Fruit fly (Drosophila melanogaster) whole organism, embryonic: ENCODE measurements around the gene Tip60.

ENCODE experiments used
- ATbp ChIP-seq: fragments of 200-800 bp; sonication (Bioruptor generic); optimal IDR thresholded peaks from 2 replicates; lab custom pipeline; 2017; ENCODE audit warnings: missing biosample characterization, mild to moderate bottlenecking, missing genetic modification characterization, missing genetic modification reagents
- Atf6 ChIP-seq: fragments of 200-800 bp; sonication (Bioruptor generic); IDR thresholded peaks from 2 replicates; pipeline ENCODE4 v1.3.6; 2022; ENCODE audit warnings: missing biosample characterization, missing genetic modification characterization
- B-H2 ChIP-seq: fragments of 200-800 bp; sonication (Bioruptor generic); optimal IDR thresholded peaks from 2 replicates; lab custom pipeline; 2018; ENCODE audit warnings: missing biosample characterization, mild to moderate bottlenecking, missing genetic modification characterization
- Bgb ChIP-seq: fragments of 200-800 bp; sonication (Bioruptor generic); IDR thresholded peaks from 2 replicates; pipeline ENCODE4 v1.3.6; 2022; ENCODE audit warnings: missing biosample characterization, missing genetic modification characterization; ENCODE audit not compliant: partially characterized antibody
- Blimp-1 ChIP-seq: fragments of 200-800 bp; sonication (Bioruptor generic); optimal IDR thresholded peaks from 3 replicates; lab custom pipeline; 2018; ENCODE audit warnings: missing biosample characterization, missing genetic modification characterization, mild to moderate bottlenecking, moderate library complexity, missing genetic modification reagents
- CG10462 ChIP-seq: fragments of 200-800 bp; sonication (Bioruptor generic); optimal IDR thresholded peaks from 2 replicates; lab custom pipeline; 2016; ENCODE audit warnings: missing biosample characterization, missing genetic modification characterization
- CG10654 ChIP-seq: fragments of 200-800 bp; sonication (Bioruptor generic); optimal IDR thresholded peaks from 2 replicates; lab custom pipeline; 2016; ENCODE audit warnings: missing biosample characterization, missing genetic modification characterization
- CG11696 ChIP-seq: fragments of 200-800 bp; sonication (Bioruptor generic); IDR thresholded peaks from 2 replicates; pipeline ENCODE4 v1.3.6; 2022; ENCODE audit warnings: missing biosample characterization, missing genetic modification characterization
- CG12769 ChIP-seq: fragments of 200-800 bp; sonication (Bioruptor generic); optimal IDR thresholded peaks from 2 replicates; lab custom pipeline; 2019; ENCODE audit warnings: missing biosample characterization, mild to moderate bottlenecking, missing genetic modification characterization, moderate library complexity
- CG13123 ChIP-seq: fragments of 200-800 bp; sonication (Bioruptor generic); optimal IDR thresholded peaks from 2 replicates; lab custom pipeline; 2016; ENCODE audit warnings: missing biosample characterization, missing genetic modification characterization
- CG13894 ChIP-seq: fragments of 200-800 bp; sonication (Bioruptor generic); optimal IDR thresholded peaks from 3 replicates; lab custom pipeline; 2018; ENCODE audit warnings: missing biosample characterization, mild to moderate bottlenecking, missing genetic modification characterization, moderate library complexity
- CG16813 ChIP-seq: fragments of 200-800 bp; sonication (Bioruptor generic); IDR thresholded peaks from 3 replicates; pipeline ENCODE4 v1.3.6; 2022; ENCODE audit warnings: missing biosample characterization, missing genetic modification characterization; ENCODE audit not compliant: partially characterized antibody
- CG1792 ChIP-seq: fragments of 200-800 bp; sonication (Bioruptor generic); optimal IDR thresholded peaks from 2 replicates; lab custom pipeline; 2016; ENCODE audit warnings: missing biosample characterization, missing genetic modification characterization
- CG2712 ChIP-seq: fragments of 200-800 bp; optimal IDR thresholded peaks from 3 replicates; lab custom pipeline; 2019; ENCODE audit warnings: missing biosample characterization, mild to moderate bottlenecking, missing genetic modification characterization, moderate library complexity
- CG33557 ChIP-seq: fragments of 200-800 bp; sonication (Bioruptor generic); optimal IDR thresholded peaks from 2 replicates; lab custom pipeline; 2019; ENCODE audit warnings: missing biosample characterization, mild to moderate bottlenecking, missing genetic modification characterization, moderate library complexity
- CG3407 ChIP-seq: fragments of 200-800 bp; sonication (Bioruptor generic); optimal IDR thresholded peaks from 2 replicates; lab custom pipeline; 2018; ENCODE audit warnings: missing biosample characterization, mild to moderate bottlenecking, missing genetic modification characterization
- CG42726 ChIP-seq: fragments of 200-800 bp; sonication (Bioruptor generic); IDR thresholded peaks from 2 replicates; pipeline ENCODE4 v1.3.6; 2022; ENCODE audit warnings: missing biosample characterization, missing genetic modification characterization; ENCODE audit not compliant: partially characterized antibody
- CG4707 ChIP-seq: fragments of 200-800 bp; sonication (Bioruptor generic); optimal IDR thresholded peaks from 2 replicates; lab custom pipeline; 2018; ENCODE audit warnings: missing biosample characterization, mild to moderate bottlenecking, missing genetic modification characterization, moderate library complexity
- CG6813 ChIP-seq: fragments of 200-800 bp; sonication (Bioruptor generic); optimal IDR thresholded peaks from 2 replicates; lab custom pipeline; 2017; ENCODE audit warnings: missing biosample characterization, missing genetic modification characterization, mild to moderate bottlenecking, moderate library complexity, missing genetic modification reagents
- CG7928 ChIP-seq: fragments of 200-800 bp; sonication (Bioruptor generic); optimal IDR thresholded peaks from 2 replicates; lab custom pipeline; 2017; ENCODE audit warnings: missing biosample characterization, mild to moderate bottlenecking, missing genetic modification characterization
- CG8290 ChIP-seq, 3 experiments: fragments of 200-800 bp; sonication (Bioruptor generic); optimal IDR thresholded peaks; 2 replicates each; lab custom pipeline; 2016 to 2019; ENCODE audit warnings: missing biosample characterization in 3 of 3, missing genetic modification characterization in 3 of 3, mild to moderate bottlenecking in 2 of 3, moderate library complexity in 1 of 3
- CG9215 ChIP-seq: fragments of 200-800 bp; sonication (Bioruptor generic); IDR thresholded peaks from 2 replicates; pipeline ENCODE4 v1.3.6; 2022; ENCODE audit warnings: missing biosample characterization, missing genetic modification characterization
- CHES-1-like ChIP-seq: fragments of 200-800 bp; sonication (Bioruptor generic); optimal IDR thresholded peaks from 2 replicates; lab custom pipeline; 2016; ENCODE audit warnings: missing biosample characterization, missing genetic modification characterization
- Chrac-16 ChIP-seq: fragments of 200-800 bp; sonication (Bioruptor generic); optimal IDR thresholded peaks from 3 replicates; lab custom pipeline; 2016; ENCODE audit warnings: missing biosample characterization, missing genetic modification characterization
- CkIIα-i1 ChIP-seq: fragments of 200-800 bp; sonication (Bioruptor generic); IDR thresholded peaks from 2 replicates; pipeline ENCODE4 v1.3.6; 2022; ENCODE audit warnings: missing biosample characterization, missing genetic modification characterization
- D ChIP-seq, 2 experiments: fragments of 200-800 bp in 1 of 2; fragments of >200 bp in 1 of 2; sonication (Bioruptor generic) in 1 of 2; optimal IDR thresholded peaks; 2 replicates in 1 of 2; 3 replicates in 1 of 2; lab custom pipeline; 2017; ENCODE audit warnings: mild to moderate bottlenecking in 1 of 2, missing biosample characterization in 1 of 2, missing genetic modification characterization in 1 of 2, missing genetic modification reagents in 1 of 2
- Doc3 ChIP-seq: fragments of 200-800 bp; sonication (Bioruptor generic); IDR thresholded peaks from 3 replicates; pipeline ENCODE4 v1.3.6; 2022; ENCODE audit warnings: missing biosample characterization, missing genetic modification characterization; ENCODE audit not compliant: partially characterized antibody
- Eip74EF ChIP-seq, 2 experiments: fragments of 200-800 bp in 1 of 2; fragments of >200 bp in 1 of 2; sonication (Bioruptor generic) in 1 of 2; optimal IDR thresholded peaks; 2 replicates each; lab custom pipeline; 2017 to 2019; ENCODE audit warnings: missing biosample characterization in 2 of 2, missing genetic modification characterization in 2 of 2, mild to moderate bottlenecking in 1 of 2, moderate library complexity in 1 of 2
- Hmr ChIP-seq: fragments of 200-800 bp; sonication (Bioruptor generic); optimal IDR thresholded peaks from 3 replicates; lab custom pipeline; 2017; ENCODE audit warnings: mild to moderate bottlenecking, missing biosample characterization, missing genetic modification reagents, missing genetic modification characterization
- Hmx ChIP-seq: fragments of 200-800 bp; sonication (Bioruptor generic); optimal IDR thresholded peaks from 2 replicates; lab custom pipeline; 2016; ENCODE audit warnings: missing biosample characterization, missing genetic modification characterization
- Scr ChIP-seq: fragments of 200-800 bp; sonication (Bioruptor generic); IDR thresholded peaks from 2 replicates; pipeline ENCODE4 v1.3.6; 2022; ENCODE audit warnings: missing biosample characterization, missing genetic modification characterization; ENCODE audit not compliant: partially characterized antibody
- Xrp1 ChIP-seq: fragments of 200-800 bp; sonication (Bioruptor generic); IDR thresholded peaks from 2 replicates; pipeline ENCODE4 v1.3.6; 2022; ENCODE audit warnings: missing biosample characterization, missing genetic modification characterization
- amos ChIP-seq: fragments of 200-800 bp; sonication (Bioruptor generic); IDR thresholded peaks from 2 replicates; pipeline ENCODE4 v1.3.6; 2022; ENCODE audit warnings: missing biosample characterization, missing genetic modification characterization; ENCODE audit not compliant: partially characterized antibody
- ash1 ChIP-seq: fragments of 200-800 bp; sonication (Bioruptor generic); optimal IDR thresholded peaks from 2 replicates; lab custom pipeline; 2018; ENCODE audit warnings: missing biosample characterization, mild to moderate bottlenecking, missing genetic modification characterization
- ato ChIP-seq: fragments of 200-800 bp; sonication (Bioruptor generic); IDR thresholded peaks from 2 replicates; pipeline ENCODE4 v1.3.6; 2022; ENCODE audit warnings: missing biosample characterization, missing genetic modification characterization; ENCODE audit not compliant: partially characterized antibody
- bbx ChIP-seq: fragments of 200-800 bp; sonication (Bioruptor generic); IDR thresholded peaks from 2 replicates; pipeline ENCODE4 v1.3.6; 2022; ENCODE audit warnings: missing biosample characterization, missing genetic modification characterization; ENCODE audit not compliant: partially characterized antibody
- danr ChIP-seq: fragments of 200-800 bp; sonication (Bioruptor generic); IDR thresholded peaks from 2 replicates; pipeline ENCODE4 v1.3.6; 2022; ENCODE audit warnings: missing biosample characterization, missing genetic modification characterization
- gt ChIP-seq: fragments of 200-800 bp; sonication (Bioruptor generic); IDR thresholded peaks from 2 replicates; pipeline ENCODE4 v1.3.6; 2022; ENCODE audit warnings: missing biosample characterization, missing genetic modification characterization
- hkb ChIP-seq, 2 experiments: fragments of 200-800 bp in 1 of 2; fragments of >200 bp in 1 of 2; sonication (Bioruptor generic) in 1 of 2; IDR thresholded peaks in 1 of 2; optimal IDR thresholded peaks in 1 of 2; 2 replicates each; pipeline versions ENCODE4 v1.3.6 to Lab custom; 2017 to 2022; ENCODE audit warnings: missing biosample characterization in 1 of 2, missing genetic modification characterization in 1 of 2
- insv ChIP-seq, 2 experiments: fragments of 200-800 bp; sonication (Bioruptor generic); optimal IDR thresholded peaks; 3 replicates each; lab custom pipeline; 2016 to 2018; ENCODE audit warnings: missing biosample characterization in 2 of 2, missing genetic modification characterization in 2 of 2
- klu ChIP-seq: fragments of 200-800 bp; sonication (Bioruptor generic); IDR thresholded peaks from 2 replicates; pipeline ENCODE4 v1.3.6; 2022; ENCODE audit warnings: missing biosample characterization, missing genetic modification characterization
- mld ChIP-seq: fragments of 200-800 bp; sonication (Bioruptor generic); IDR thresholded peaks from 3 replicates; pipeline ENCODE4 v1.3.6; 2022; ENCODE audit warnings: missing biosample characterization, missing genetic modification characterization; ENCODE audit not compliant: partially characterized antibody
- psq ChIP-seq: fragments of 200-800 bp; sonication (Bioruptor generic); optimal IDR thresholded peaks from 2 replicates; lab custom pipeline; 2017; ENCODE audit warnings: missing biosample characterization, missing genetic modification characterization
- slbo ChIP-seq: fragments of 200-800 bp; sonication (Bioruptor generic); IDR thresholded peaks from 2 replicates; pipeline ENCODE4 v1.3.6; 2022; ENCODE audit warnings: missing biosample characterization, missing genetic modification characterization
- tll ChIP-seq, 2 experiments: fragments of 200-800 bp in 1 of 2; fragments of >200 bp in 1 of 2; sonication (Bioruptor generic) in 1 of 2; optimal IDR thresholded peaks; 2 replicates each; lab custom pipeline; 2017 to 2019; ENCODE audit warnings: missing biosample characterization in 2 of 2, missing genetic modification characterization in 2 of 2, mild to moderate bottlenecking in 1 of 2, moderate library complexity in 1 of 2
- trh ChIP-seq: fragments of 200-800 bp; sonication (Bioruptor generic); optimal IDR thresholded peaks from 2 replicates; lab custom pipeline; 2016; ENCODE audit warnings: missing biosample characterization, missing genetic modification characterization
- wor ChIP-seq: fragments of 200-800 bp; sonication (Bioruptor generic); IDR thresholded peaks from 2 replicates; pipeline ENCODE4 v1.3.6; 2022; ENCODE audit warnings: missing biosample characterization, missing genetic modification characterization

Tip60 gene

DNA sequence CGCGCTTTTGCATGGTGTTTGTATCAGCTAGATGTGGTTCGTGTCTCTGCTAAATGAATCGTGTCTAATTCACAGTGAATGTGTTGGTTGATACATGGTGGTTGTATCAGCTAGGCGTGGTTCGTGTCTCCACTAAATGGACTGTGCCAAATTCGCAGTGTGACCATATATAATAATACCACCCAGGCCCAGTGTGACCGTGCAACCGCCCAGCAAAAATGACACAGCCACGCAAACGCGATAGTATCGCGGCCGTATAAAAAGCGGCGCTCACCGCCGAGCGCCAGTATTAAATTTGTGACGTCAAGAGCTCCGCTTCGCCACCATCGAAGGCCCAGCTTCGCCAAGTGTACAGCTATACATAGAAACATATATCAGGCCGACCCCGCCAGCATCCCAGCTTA, 11.5 kb downstream of the Tip60 start, which contains the start of gene cib (continued):
- TF ChIP-seq Eip74EF (GFP tag; optimal IDR thresholded peaks at IDR 0.05; lab: Kevin White, UChicago) (peak in 1 of 2 experiments; percentile 30), gt (GFP tag; lab: Robert Waterston, UW) (no peak), bbx (GFP tag; lab: Robert Waterston, UW) (peak; percentile 90), hkb (optimal IDR thresholded peaks at IDR 0.05; lab: Kevin White, UChicago) (peak; percentile 68), hkb (GFP tag; IDR thresholded peaks at IDR 0.05; lab: Robert Waterston, UW) (no peak; the same call in 1 of the 2 replicates), CG8290 (GFP tag; optimal IDR thresholded peaks at IDR 0.05; lab: Kevin White, UChicago) (peak; percentile 56), CG8290 (tag; optimal IDR thresholded peaks at IDR 0.05; lab: Kevin White, UChicago) (peak; percentile 48 to 95), Atf6 (GFP tag; lab: Robert Waterston, UW) (no peak), Hmx (GFP tag; lab: Kevin White, UChicago) (no peak), CG33557 (peak; percentile 31), CkIIα-i1 (no peak), trh (GFP tag; lab: Kevin White, UChicago) (no peak), danr (GFP tag; lab: Robert Waterston, UW) (no peak), CG42726 (peak; percentile 87), mld (GFP tag; lab: Robert Waterston, UW) (peak; percentile 84; the same call in 2 of the 3 replicates), insv (GFP tag; optimal IDR thresholded peaks at IDR 0.05; lab: Kevin White, UChicago) (peak in 1 of 2 experiments; percentile 79), wor (GFP tag; lab: Robert Waterston, UW) (no peak), CG16813 (peak; percentile 82), ATbp (GFP tag; lab: Kevin White, UChicago) (peak; percentile 45), CG11696 (peak; percentile 17), klu (GFP tag; lab: Robert Waterston, UW) (no peak), Doc3 (GFP tag; lab: Robert Waterston, UW) (peak; percentile 65; the same call in 2 of the 3 replicates), CG7928 (GFP tag; lab: Kevin White, UChicago) (peak; percentile 47), Hmr (GFP tag; lab: Kevin White, UChicago) (peak; percentile 87), CG3407 (peak; percentile 14), CG10462 (GFP tag; lab: Kevin White, UChicago) (no peak), Xrp1 (GFP tag; lab: Robert Waterston, UW) (peak; percentile 31; the same call in 1 of the 2 replicates), Scr (peak; percentile 82), CHES-1-like (GFP tag; lab: Kevin White, UChicago) (peak; percentile 31), CG6813 (GFP tag; lab: Kevin White, UChicago) (no peak), CG13894 (peak; percentile 57), slbo (GFP tag; lab: Robert Waterston, UW) (peak; percentile 43; the same call in 1 of the 2 replicates), Chrac-16 (GFP tag; lab: Kevin White, UChicago) (no peak), B-H2 (peak; percentile 51), D (optimal IDR thresholded peaks at IDR 0.05; lab: Kevin White, UChicago) (no peak), D (GFP tag; optimal IDR thresholded peaks at IDR 0.05; lab: Kevin White, UChicago) (no peak), tll (GFP tag; optimal IDR thresholded peaks at IDR 0.05; lab: Kevin White, UChicago) (no peak), CG10654 (GFP tag; lab: Kevin White, UChicago) (no peak), ash1 (GFP tag; lab: Kevin White, UChicago) (no peak), amos (peak; percentile 90), CG9215 (GFP tag; lab: Robert Waterston, UW) (no peak), psq (GFP tag; lab: Kevin White, UChicago) (no peak), Bgb (GFP tag; lab: Robert Waterston, UW) (peak; percentile 89), ato (GFP tag; lab: Robert Waterston, UW) (peak; percentile 81; the same call in 1 of the 2 replicates), CG4707 (GFP tag; lab: Kevin White, UChicago) (no peak), CG1792 (GFP tag; lab: Kevin White, UChicago) (peak; percentile 5), CG12769 (tag; lab: Kevin White, UChicago) (no peak), Blimp-1 (GFP tag; lab: Kevin White, UChicago) (no peak), CG13123 (no peak), CG2712 (tag; lab: Kevin White, UChicago) (peak; percentile 97)
